Worm (Caenorhabditis elegans) whole organism, late embryonic: ENCODE data around the gene srbc-49.

ENCODE experiments used
- C08G9.2 ChIP-seq: sonication (generic microtip); optimal IDR thresholded peaks from 2 replicates; lab custom pipeline; 2016; ENCODE audit warnings: mild to moderate bottlenecking, missing genetic modification characterization, moderate library complexity, missing compliant biosample characterization
- C38D4.7 ChIP-seq: fragments of 200-800 bp; sonication (Bioruptor generic); optimal IDR thresholded peaks from 2 replicates; lab custom pipeline; 2018; ENCODE audit warnings: mild to moderate bottlenecking, missing genetic modification characterization, moderate library complexity, missing compliant biosample characterization
- F13H6.1 ChIP-seq: sonication (generic microtip); optimal IDR thresholded peaks from 2 replicates; lab custom pipeline; 2016; ENCODE audit warnings: missing genetic modification characterization, missing compliant biosample characterization
- K02D7.2 ChIP-seq: sonication (generic microtip); optimal IDR thresholded peaks from 2 replicates; lab custom pipeline; 2017; ENCODE audit warnings: mild to moderate bottlenecking, missing genetic modification characterization, missing compliant biosample characterization
- Y22D7AL.16 ChIP-seq: sonication (generic microtip); optimal IDR thresholded peaks from 2 replicates; lab custom pipeline; 2016; ENCODE audit warnings: missing genetic modification characterization, missing compliant biosample characterization
- ceh-14 ChIP-seq: sonication (generic microtip); optimal IDR thresholded peaks from 2 replicates; lab custom pipeline; 2016; ENCODE audit warnings: missing genotype, missing genetic modification characterization, missing compliant biosample characterization
- ceh-18 ChIP-seq: sonication (generic microtip); optimal IDR thresholded peaks from 2 replicates; lab custom pipeline; 2016; ENCODE audit warnings: missing genetic modification characterization, missing compliant biosample characterization
- ceh-2 ChIP-seq: sonication (generic microtip); optimal IDR thresholded peaks from 2 replicates; lab custom pipeline; 2016; ENCODE audit warnings: missing genotype, missing genetic modification characterization, missing compliant biosample characterization
- ceh-30 ChIP-seq: fragments of 150-350 bp; optimal IDR thresholded peaks from 2 replicates; lab custom pipeline; 2014; ENCODE audit warnings: missing biosample characterization, missing genetic modification characterization
- ceh-48 ChIP-seq: sonication (generic microtip); optimal IDR thresholded peaks from 2 replicates; lab custom pipeline; 2016; ENCODE audit warnings: missing genetic modification characterization, inconsistent platforms, missing compliant biosample characterization
- ceh-6 ChIP-seq: fragments of 200-800 bp; sonication (Bioruptor generic); optimal IDR thresholded peaks from 2 replicates; lab custom pipeline; 2018; ENCODE audit warnings: mild to moderate bottlenecking, missing genetic modification characterization, missing compliant biosample characterization
- fkh-10 ChIP-seq: fragments of 150-350 bp; optimal IDR thresholded peaks from 2 replicates; lab custom pipeline; 2014; ENCODE audit warnings: missing biosample characterization, missing genetic modification reagents, missing genetic modification characterization
- fkh-6 ChIP-seq: sonication (generic microtip); optimal IDR thresholded peaks from 2 replicates; lab custom pipeline; 2016; ENCODE audit warnings: missing genetic modification characterization, missing compliant biosample characterization
- hlh-13 ChIP-seq: fragments of 200-800 bp; sonication (Bioruptor generic); optimal IDR thresholded peaks from 2 replicates; lab custom pipeline; 2018; ENCODE audit warnings: mild to moderate bottlenecking, missing genetic modification characterization, missing compliant biosample characterization
- hlh-15 ChIP-seq: sonication (generic microtip); optimal IDR thresholded peaks from 2 replicates; lab custom pipeline; 2016; ENCODE audit warnings: missing genetic modification characterization, missing compliant biosample characterization
- hlh-30 ChIP-seq: sonication (generic microtip); optimal IDR thresholded peaks from 2 replicates; lab custom pipeline; 2017; ENCODE audit warnings: antibody characterized with exemption, missing genetic modification characterization, missing compliant biosample characterization; ENCODE audit not compliant: insufficient read depth
- hlh-6 ChIP-seq: sonication (generic microtip); optimal IDR thresholded peaks from 2 replicates; lab custom pipeline; 2016; ENCODE audit warnings: missing genotype, missing genetic modification characterization, missing compliant biosample characterization
- hlh-8 ChIP-seq: sonication (generic microtip); optimal IDR thresholded peaks from 2 replicates; lab custom pipeline; 2016; ENCODE audit warnings: missing genotype, missing genetic modification characterization, missing compliant biosample characterization
- mec-3 ChIP-seq: sonication (generic microtip); optimal IDR thresholded peaks from 2 replicates; lab custom pipeline; 2016; ENCODE audit warnings: borderline replicate concordance, missing genetic modification characterization, missing compliant biosample characterization
- nhr-11 ChIP-seq: fragments of 150-350 bp; optimal IDR thresholded peaks from 2 replicates; lab custom pipeline; 2014; ENCODE audit warnings: missing biosample characterization, missing genetic modification characterization
- nhr-232 ChIP-seq: sonication (generic microtip); optimal IDR thresholded peaks from 2 replicates; lab custom pipeline; 2016; ENCODE audit warnings: missing genetic modification characterization, missing compliant biosample characterization
- pag-3 ChIP-seq: sonication (generic microtip); optimal IDR thresholded peaks from 2 replicates; lab custom pipeline; 2016; ENCODE audit warnings: missing compliant biosample characterization, missing genetic modification characterization, borderline replicate concordance
- pat-9 ChIP-seq: fragments of 200-800 bp; sonication (Bioruptor generic); optimal IDR thresholded peaks from 2 replicates; lab custom pipeline; 2018; ENCODE audit warnings: mild to moderate bottlenecking, missing genetic modification characterization, moderate library complexity, missing compliant biosample characterization
- pax-1 ChIP-seq: fragments of 150-350 bp; optimal IDR thresholded peaks from 2 replicates; lab custom pipeline; 2014; ENCODE audit warnings: missing biosample characterization, missing genetic modification characterization
- pha-2 ChIP-seq: sonication (generic microtip); optimal IDR thresholded peaks from 2 replicates; lab custom pipeline; 2017; ENCODE audit warnings: mild to moderate bottlenecking, missing genetic modification characterization, missing compliant biosample characterization
- pha-4 ChIP-seq: fragments of 150-350 bp; optimal IDR thresholded peaks from 2 replicates; lab custom pipeline; 2018; ENCODE audit warnings: missing biosample characterization, missing genetic modification reagents, missing genetic modification characterization
- pqm-1 ChIP-seq: sonication (generic microtip); optimal IDR thresholded peaks from 2 replicates; lab custom pipeline; 2016; ENCODE audit warnings: missing genetic modification characterization, missing compliant biosample characterization
- rnt-1 ChIP-seq: sonication (generic microtip); optimal IDR thresholded peaks from 2 replicates; lab custom pipeline; 2016; ENCODE audit warnings: missing genetic modification characterization, missing compliant biosample characterization
- sox-2 ChIP-seq: fragments of 200-800 bp; sonication (Bioruptor generic); IDR thresholded peaks from 2 replicates; pipeline ENCODE4 v1.3.6; 2022; ENCODE audit warnings: missing genetic modification reagents, missing genetic modification characterization, missing compliant biosample characterization
- sox-4 ChIP-seq: sonication (generic microtip); optimal IDR thresholded peaks from 2 replicates; lab custom pipeline; 2017; ENCODE audit warnings: mild to moderate bottlenecking, missing genetic modification characterization, inconsistent platforms, missing compliant biosample characterization
- syd-9 ChIP-seq: sonication (generic microtip); optimal IDR thresholded peaks from 2 replicates; lab custom pipeline; 2016; ENCODE audit warnings: mild to moderate bottlenecking, missing genetic modification characterization, moderate library complexity, missing compliant biosample characterization
- tbx-7 ChIP-seq: sonication (generic microtip); optimal IDR thresholded peaks from 2 replicates; lab custom pipeline; 2016; ENCODE audit warnings: missing genotype, missing genetic modification characterization, missing compliant biosample characterization
- ttx-3 ChIP-seq: sonication (generic microtip); optimal IDR thresholded peaks from 2 replicates; lab custom pipeline; 2016; ENCODE audit warnings: missing genetic modification reagents, missing genetic modification characterization, missing compliant biosample characterization
- unc-3 ChIP-seq, 2 experiments: fragments of 200-800 bp in 1 of 2; sonication (Bioruptor generic) in 1 of 2; sonication (generic microtip) in 1 of 2; conservative IDR thresholded peaks in 1 of 2; optimal IDR thresholded peaks in 1 of 2; 2 replicates each; pipeline versions ENCODE4 v1.3.6 to Lab custom; 2016 to 2022; ENCODE audit warnings: missing compliant biosample characterization in 2 of 2, missing genetic modification characterization in 2 of 2, missing genetic modification reagents in 1 of 2
- unc-42 ChIP-seq: sonication (generic microtip); optimal IDR thresholded peaks from 2 replicates; lab custom pipeline; 2016; ENCODE audit warnings: missing genotype, missing genetic modification characterization, missing compliant biosample characterization
- unc-55 ChIP-seq: sonication (generic microtip); optimal IDR thresholded peaks from 2 replicates; lab custom pipeline; 2017; ENCODE audit warnings: missing biosample characterization, missing genetic modification reagents, missing genetic modification characterization
- unc-86 ChIP-seq: sonication (generic microtip); optimal IDR thresholded peaks from 2 replicates; lab custom pipeline; 2016; ENCODE audit warnings: missing genetic modification characterization, missing compliant biosample characterization
- zip-5 ChIP-seq: sonication (generic microtip); optimal IDR thresholded peaks from 2 replicates; lab custom pipeline; 2016; ENCODE audit warnings: missing genetic modification characterization, missing compliant biosample characterization

The srbc-49 gene

DNA sequence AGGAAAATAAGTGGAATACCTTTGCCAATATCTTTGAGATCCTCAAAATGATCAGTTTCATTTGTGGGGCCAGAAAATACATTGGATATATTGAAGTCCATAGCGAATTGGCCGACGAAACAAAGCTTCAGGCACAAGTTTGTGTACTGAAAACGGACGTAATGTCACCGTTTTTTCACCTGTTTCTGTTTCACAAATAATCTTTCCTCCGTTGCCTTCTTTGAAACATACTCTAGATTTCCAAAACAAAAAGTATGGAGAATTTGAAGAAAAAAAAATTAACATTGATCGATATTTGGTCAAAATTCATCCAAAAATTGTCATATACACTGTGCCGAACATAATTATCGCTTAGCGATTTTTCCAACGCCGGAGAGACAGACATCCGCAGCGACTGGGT lies 41.1 kb downstream of the srbc-49 start, which contains the start of gene srz-12:
Gene srz-12, minus strand, starts transcription at position 101 of the 400 bp plus-strand sequence.
- TF ChIP-seq unc-55 (no peak), ttx-3 (no peak), pqm-1 (tag; lab: Kevin White, UChicago) (no peak), hlh-15 (tag; lab: Kevin White, UChicago) (no peak), C38D4.7 (no peak), unc-86 (tag; lab: Kevin White, UChicago) (no peak), Y22D7AL.16 (tag; lab: Kevin White, UChicago) (no peak), ceh-14 (tag; lab: Kevin White, UChicago) (no peak), fkh-10 (GFP tag; lab: Kevin White, UChicago) (no peak), sox-4 (tag; lab: Kevin White, UChicago) (no peak), syd-9 (tag; lab: Kevin White, UChicago) (no peak), C08G9.2 (no peak), ceh-30 (tag; lab: Kevin White, UChicago) (no peak), pax-1 (no peak)

DNA sequence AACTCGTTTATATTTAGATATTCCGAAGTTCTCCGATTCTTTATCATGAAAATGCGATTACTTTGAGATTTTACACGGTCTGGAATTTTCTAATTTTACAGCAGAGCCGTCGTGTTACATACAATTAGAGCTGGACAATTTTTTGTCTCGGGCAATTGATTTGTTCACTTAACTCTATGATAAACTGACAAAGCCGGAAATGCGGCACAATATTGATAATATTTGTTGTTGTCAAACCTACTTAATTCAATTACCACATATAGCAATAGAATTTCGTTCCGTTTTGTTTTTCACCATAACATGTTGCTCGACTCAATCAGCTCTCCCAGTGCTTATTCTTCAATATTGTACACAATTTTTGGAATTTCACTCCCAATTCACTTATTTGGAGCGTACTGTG lies 41.5 kb downstream of the srbc-49 start, which contains the start of gene srh-299:
Gene srh-299, plus strand, starts transcription at position 301 of the 400 bp plus-strand sequence.
- TF ChIP-seq ceh-18 (no peak), pat-9 (no peak), fkh-10 (GFP tag; lab: Kevin White, UChicago) (no peak), zip-5 (tag; lab: Kevin White, UChicago) (no peak), hlh-13 (GFP tag; lab: Kevin White, UChicago) (no peak), unc-42 (no peak), pha-4 (tag; lab: Kevin White, UChicago) (no peak), mec-3 (tag; lab: Kevin White, UChicago) (no peak), fkh-6 (tag; lab: Kevin White, UChicago) (no peak), nhr-232 (no peak), ceh-6 (GFP tag; lab: Kevin White, UChicago) (no peak), sox-2 (GFP tag; lab: Robert Waterston, UW) (no peak), hlh-30 (tag; lab: Kevin White, UChicago) (no peak), ceh-48 (tag; lab: Kevin White, UChicago) (no peak), sox-4 (tag; lab: Kevin White, UChicago) (no peak), K02D7.2 (no peak), ceh-30 (tag; lab: Kevin White, UChicago) (no peak), tbx-7 (tag; lab: Kevin White, UChicago) (no peak), hlh-15 (tag; lab: Kevin White, UChicago) (no peak)

DNA sequence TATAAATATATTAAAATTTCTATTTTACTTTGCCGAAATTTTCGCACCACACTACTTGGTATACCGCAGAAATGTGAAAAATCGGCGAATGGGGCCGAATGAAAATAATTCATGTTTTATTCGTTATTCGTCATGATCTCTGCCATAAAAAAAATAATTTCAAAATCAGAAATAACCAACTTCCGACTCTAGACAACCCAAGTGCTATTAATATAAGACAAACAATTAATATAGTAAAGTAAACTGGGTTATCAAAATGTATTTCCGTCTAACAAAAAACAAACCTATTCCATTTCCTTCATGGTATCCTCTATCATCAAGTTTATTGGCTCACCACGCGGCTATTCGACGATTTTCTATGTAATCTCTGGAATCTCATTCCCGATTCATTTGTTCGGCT lies 44.3 kb downstream of the srbc-49 start, which contains the start of gene srh-293:
Gene srh-293, plus strand, starts transcription at position 301 of the 400 bp plus-strand sequence.
- TF ChIP-seq F13H6.1 (no peak), pax-1 (no peak), hlh-6 (tag; lab: Kevin White, UChicago) (no peak), pag-3 (tag; lab: Kevin White, UChicago) (no peak), Y22D7AL.16 (tag; lab: Kevin White, UChicago) (no peak), sox-4 (tag; lab: Kevin White, UChicago) (no peak), fkh-10 (GFP tag; lab: Kevin White, UChicago) (no peak), unc-3 (GFP tag; conservative IDR thresholded peaks at IDR 0.05; lab: Robert Waterston, UW) (no peak), unc-3 (tag; optimal IDR thresholded peaks at IDR 0.05; lab: Kevin White, UChicago) (no peak), ceh-18 (no peak), sox-2 (GFP tag; lab: Robert Waterston, UW) (no peak), hlh-8 (no peak), pha-2 (tag; lab: Kevin White, UChicago) (no peak), nhr-11 (tag; lab: Kevin White, UChicago) (no peak), unc-42 (no peak), rnt-1 (tag; lab: Kevin White, UChicago) (no peak), nhr-232 (no peak), ceh-2 (tag; lab: Kevin White, UChicago) (no peak), zip-5 (tag; lab: Kevin White, UChicago) (no peak)
